Comparison of ENCODE assay signal across 6 fruit fly cellular contexts in the genomic region with DNA sequence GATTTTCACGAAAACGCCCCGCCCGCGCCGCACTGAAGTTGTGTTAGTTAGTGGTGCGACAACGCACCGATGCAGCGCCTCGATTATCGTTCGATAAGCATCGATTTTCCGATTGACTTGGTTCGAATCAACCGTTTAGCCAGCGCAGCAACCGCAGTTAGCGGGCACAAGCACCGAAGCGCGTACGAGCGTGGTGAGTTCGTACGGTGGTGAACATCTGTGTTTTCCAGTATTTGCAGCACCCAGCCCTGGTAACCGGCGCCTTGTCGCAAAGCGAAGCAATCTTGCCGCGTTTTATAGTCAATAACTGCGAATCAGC.
A peak's percentile ranks its signal among the peaks of the same experiment; 100 is the strongest.
TF ChIP-seq lines count a peak whose summit lies in the region.

A gene (minus strand): TSS at position 71 of the 319 bp plus-strand sequence.
A gene (plus strand): TSS at position 226 of the 319 bp plus-strand sequence.

- peak; percentile 74 to 76 for TF ChIP-seq CTCF in S2 (optimal IDR thresholded peaks at IDR 0.05; lab: Kevin White, UChicago)
- peak; percentile 75 for TF ChIP-seq CTCF in whole organism, embryonic (GFP tag; optimal IDR thresholded peaks at IDR 0.05; lab: Kevin White, UChicago)

TF ChIP-seq in whole organism, adult, 20 proteins besides CTCF, POLR2A, EP300 and RAD21:
- TF ChIP-seq CG33017 (tag; optimal IDR thresholded peaks at IDR 0.05; lab: Kevin White, UChicago) (no peak), cic (GFP tag; optimal IDR thresholded peaks at IDR 0.05; lab: Kevin White, UChicago) (peak; percentile 49), Mnt (GFP tag; optimal IDR thresholded peaks at IDR 0.05; lab: Kevin White, UChicago) (peak; percentile 61), bab1 (GFP tag; optimal IDR thresholded peaks at IDR 0.05; lab: Kevin White, UChicago) (peak; percentile 76), tj (GFP tag; optimal IDR thresholded peaks at IDR 0.05; lab: Kevin White, UChicago) (peak; percentile 66), CG12768 (GFP tag; optimal IDR thresholded peaks at IDR 0.05; lab: Kevin White, UChicago) (no peak), CG7101 (tag; optimal IDR thresholded peaks at IDR 0.05; lab: Kevin White, UChicago) (peak; percentile 28), CG1620 (GFP tag; optimal IDR thresholded peaks at IDR 0.05; lab: Kevin White, UChicago) (peak; percentile 44)

TF ChIP-seq in whole organism, embryonic, 481 proteins besides CTCF, POLR2A, EP300 and RAD21 (continues in another document):
- no peak for TF ChIP-seq chn (GFP tag; optimal IDR thresholded peaks at IDR 0.05; lab: Kevin White, UChicago)
- TF ChIP-seq Xbp1 (GFP tag; optimal IDR thresholded peaks at IDR 0.05; lab: Kevin White, UChicago) = peak; percentile 42
- TF ChIP-seq CG6254 (GFP tag; optimal IDR thresholded peaks at IDR 0.05; lab: Kevin White, UChicago) = no peak
- TF ChIP-seq hth (optimal IDR thresholded peaks at IDR 0.05; lab: Kevin White, UChicago) = no peak
- TF ChIP-seq sr (GFP tag; IDR thresholded peaks at IDR 0.05; lab: Robert Waterston, UW) = 0 out of 3 replicates have a peak, but pooled peaks have one; percentile 26
- TF ChIP-seq CG9797 (GFP tag; optimal IDR thresholded peaks at IDR 0.05; lab: Kevin White, UChicago) = peak; percentile 67
- no peak for TF ChIP-seq CG11093 (GFP tag; IDR thresholded peaks at IDR 0.05; lab: Robert Waterston, UW)
- peak; percentile 85 for TF ChIP-seq bbx (GFP tag; IDR thresholded peaks at IDR 0.05; lab: Robert Waterston, UW; ENCODE audit: partially characterized antibody)
- TF ChIP-seq Poxn (GFP tag; IDR thresholded peaks at IDR 0.05; lab: Robert Waterston, UW) = no peak
- TF ChIP-seq CG18011 (GFP tag; optimal IDR thresholded peaks at IDR 0.05; lab: Kevin White, UChicago) = peak; percentile 5
- no peak for TF ChIP-seq ranshi (GFP tag; IDR thresholded peaks at IDR 0.05; lab: Robert Waterston, UW)
- TF ChIP-seq CG42726 (GFP tag; IDR thresholded peaks at IDR 0.05; lab: Robert Waterston, UW; ENCODE audit: partially characterized antibody) = peak; percentile 88
- TF ChIP-seq CG12071 (GFP tag; optimal IDR thresholded peaks at IDR 0.05; lab: Kevin White, UChicago) = no peak
- TF ChIP-seq pita (GFP tag; optimal IDR thresholded peaks at IDR 0.05; lab: Kevin White, UChicago) = peak; percentile 98
- TF ChIP-seq CG33213 (GFP tag; optimal IDR thresholded peaks at IDR 0.05; lab: Kevin White, UChicago) = peak; percentile 87
- no peak for TF ChIP-seq CG12769 (tag; optimal IDR thresholded peaks at IDR 0.05; lab: Kevin White, UChicago)
- peak; percentile 58 for TF ChIP-seq nmo (GFP tag; optimal IDR thresholded peaks at IDR 0.05; lab: Kevin White, UChicago)
- no peak for TF ChIP-seq pros (GFP tag; optimal IDR thresholded peaks at IDR 0.05; lab: Kevin White, UChicago)
- no peak for TF ChIP-seq CG13296 (GFP tag; optimal IDR thresholded peaks at IDR 0.05; lab: Kevin White, UChicago)

TF ChIP-seq in whole organism, prepupa, 60 proteins besides CTCF, POLR2A, EP300 and RAD21 (continues in another document):
- no peak for TF ChIP-seq pdm3 (GFP tag; optimal IDR thresholded peaks at IDR 0.05; lab: Kevin White, UChicago)
- no peak for TF ChIP-seq cyc (GFP tag; optimal IDR thresholded peaks at IDR 0.05; lab: Kevin White, UChicago)
- TF ChIP-seq CG9139 (GFP tag; optimal IDR thresholded peaks at IDR 0.05; lab: Kevin White, UChicago) = no peak
- TF ChIP-seq Smox (GFP tag; optimal IDR thresholded peaks at IDR 0.05; lab: Kevin White, UChicago) = no peak
- TF ChIP-seq CG15336 (GFP tag; IDR thresholded peaks at IDR 0.05; lab: Robert Waterston, UW) = no peak
- TF ChIP-seq lz (GFP tag; optimal IDR thresholded peaks at IDR 0.05; lab: Kevin White, UChicago) = no peak
- TF ChIP-seq esn (GFP tag; optimal IDR thresholded peaks at IDR 0.05; lab: Kevin White, UChicago) = peak; percentile 6
- TF ChIP-seq eg (GFP tag; IDR thresholded peaks at IDR 0.05; lab: Robert Waterston, UW) = peak; percentile 44; the same call in 1 of the 3 replicates
- peak; percentile 25; the same call in 1 of the 3 replicates for TF ChIP-seq CG6163 (GFP tag; IDR thresholded peaks at IDR 0.05; lab: Robert Waterston, UW)
- TF ChIP-seq Hr39 (GFP tag; optimal IDR thresholded peaks at IDR 0.05; lab: Kevin White, UChicago) = no peak
- no peak for TF ChIP-seq CG32006 (GFP tag; optimal IDR thresholded peaks at IDR 0.05; lab: Kevin White, UChicago)
- TF ChIP-seq CG4318 (GFP tag; optimal IDR thresholded peaks at IDR 0.05; lab: Kevin White, UChicago) = no peak
- TF ChIP-seq salr (GFP tag; optimal IDR thresholded peaks at IDR 0.05; lab: Kevin White, UChicago) = no peak
- no peak for TF ChIP-seq OdsH (GFP tag; optimal IDR thresholded peaks at IDR 0.05; lab: Kevin White, UChicago)
- no peak for TF ChIP-seq CG8119 (GFP tag; IDR thresholded peaks at IDR 0.05; lab: Robert Waterston, UW)
- no peak for TF ChIP-seq dac (GFP tag; optimal IDR thresholded peaks at IDR 0.05; lab: Kevin White, UChicago)
- TF ChIP-seq CG31627 (GFP tag; optimal IDR thresholded peaks at IDR 0.05; lab: Kevin White, UChicago) = peak; percentile 4
- TF ChIP-seq CG6792 (GFP tag; optimal IDR thresholded peaks at IDR 0.05; lab: Kevin White, UChicago) = no peak
- no peak for TF ChIP-seq CG34406 (GFP tag; optimal IDR thresholded peaks at IDR 0.05; lab: Kevin White, UChicago)
- no peak for TF ChIP-seq CG8319 (GFP tag; optimal IDR thresholded peaks at IDR 0.05; lab: Kevin White, UChicago)
- TF ChIP-seq spab (GFP tag; optimal IDR thresholded peaks at IDR 0.05; lab: Kevin White, UChicago) = no peak

TF ChIP-seq in whole organism, pupa, 21 proteins besides CTCF, POLR2A, EP300 and RAD21:
- no peak for TF ChIP-seq Ets98B (GFP tag; IDR thresholded peaks at IDR 0.05; lab: Robert Waterston, UW)
- TF ChIP-seq CG4496 (GFP tag; IDR thresholded peaks at IDR 0.05; lab: Robert Waterston, UW) = peak; percentile 54; the same call in 2 of the 3 replicates
- peak; percentile 18; the same call in 1 of the 2 replicates for TF ChIP-seq CG32121 (GFP tag; IDR thresholded peaks at IDR 0.05; lab: Robert Waterston, UW)

TF ChIP-seq in whole organism, wandering third instar larva, 38 proteins besides CTCF, POLR2A, EP300 and RAD21:
- TF ChIP-seq sv (GFP tag; optimal IDR thresholded peaks at IDR 0.05; lab: Kevin White, UChicago) (peak; percentile 5), usp (GFP tag; optimal IDR thresholded peaks at IDR 0.05; lab: Kevin White, UChicago) (no peak), Sp1 (GFP tag; optimal IDR thresholded peaks at IDR 0.05; lab: Kevin White, UChicago) (peak; percentile 10), pan (optimal IDR thresholded peaks at IDR 0.05; lab: Kevin White, UChicago) (no peak), CG9705 (GFP tag; optimal IDR thresholded peaks at IDR 0.05; lab: Kevin White, UChicago) (no peak), Mio (GFP tag; optimal IDR thresholded peaks at IDR 0.05; lab: Kevin White, UChicago) (no peak), psq (GFP tag; optimal IDR thresholded peaks at IDR 0.05; lab: Kevin White, UChicago) (no peak), Rel (GFP tag; optimal IDR thresholded peaks at IDR 0.05; lab: Kevin White, UChicago) (no peak), Rel (tag; optimal IDR thresholded peaks at IDR 0.05; lab: Kevin White, UChicago) (peak; percentile 41), Hr78 (GFP tag; optimal IDR thresholded peaks at IDR 0.05; lab: Kevin White, UChicago) (no peak), Myc (optimal IDR thresholded peaks at IDR 0.05; lab: Kevin White, UChicago) (peak; percentile 86)
